Worm (Caenorhabditis elegans) whole organism, L1 larva: Measurements from ENCODE around the gene tab-1.
A peak's percentile ranks its signal among the peaks of the same experiment; 100 is the strongest.

Experiments
- C04F5.9 ChIP-seq: sonication (generic microtip); optimal IDR thresholded peaks from 2 replicates; lab custom pipeline; 2016; ENCODE audit warnings: missing genetic modification characterization, missing compliant biosample characterization
- C34B4.2 ChIP-seq: sonication (generic microtip); optimal IDR thresholded peaks from 2 replicates; lab custom pipeline; 2017; ENCODE audit warnings: mild to moderate bottlenecking, missing genetic modification characterization, missing compliant biosample characterization
- Y116A8C.19 ChIP-seq: sonication (generic microtip); optimal IDR thresholded peaks from 2 replicates; lab custom pipeline; 2016; ENCODE audit warnings: missing compliant biosample characterization, missing genetic modification characterization, borderline replicate concordance
- aha-1 ChIP-seq: fragments of 150-350 bp; optimal IDR thresholded peaks from 2 replicates; lab custom pipeline; 2014; ENCODE audit warnings: missing biosample characterization, missing genetic modification characterization
- aly-2 ChIP-seq: fragments of 150-350 bp; optimal IDR thresholded peaks from 2 replicates; lab custom pipeline; 2014; ENCODE audit warnings: missing biosample characterization, missing genetic modification characterization
- ama-1 ChIP-seq: fragments of 150-350 bp; optimal IDR thresholded peaks from 2 replicates; lab custom pipeline; 2014
- ceh-63 ChIP-seq: fragments of 200-800 bp; sonication (Bioruptor generic); optimal IDR thresholded peaks from 2 replicates; lab custom pipeline; 2018; ENCODE audit warnings: mild to moderate bottlenecking, missing genetic modification characterization, missing compliant biosample characterization
- ceh-82 ChIP-seq, 3 experiments: fragments of 150-350 bp in 1 of 3; sonication (generic microtip) in 2 of 3; optimal IDR thresholded peaks; 2 replicates each; lab custom pipeline; 2014 to 2017; ENCODE audit warnings: missing biosample characterization in 3 of 3, missing genetic modification characterization in 3 of 3
- ceh-88 ChIP-seq: fragments of 200-800 bp; sonication (Bioruptor generic); IDR thresholded peaks from 2 replicates; pipeline ENCODE4 v1.3.6; 2022; ENCODE audit warnings: missing genetic modification characterization, missing compliant biosample characterization
- ces-1 ChIP-seq: fragments of 150-350 bp; optimal IDR thresholded peaks from 2 replicates; lab custom pipeline; 2014; ENCODE audit warnings: missing biosample characterization, missing genetic modification reagents, missing genetic modification characterization
- efl-1 ChIP-seq, 4 experiments: fragments of 150-350 bp; optimal IDR thresholded peaks in 3 of 4; peaks in 1 of 4; 1 replicate in 1 of 4; 2 replicates in 3 of 4; lab custom pipeline; 2014; ENCODE audit warnings: missing biosample characterization in 2 of 4, missing genetic modification characterization in 2 of 4, missing genetic modification reagents in 2 of 4
- efl-3 ChIP-seq: fragments of 200-800 bp; sonication (Bioruptor generic); optimal IDR thresholded peaks from 2 replicates; lab custom pipeline; 2018; ENCODE audit warnings: mild to moderate bottlenecking, missing genetic modification characterization, missing compliant biosample characterization
- egl-13 ChIP-seq: sonication (generic microtip); optimal IDR thresholded peaks from 2 replicates; lab custom pipeline; 2016; ENCODE audit warnings: missing genotype, missing genetic modification reagents, missing genetic modification characterization, missing compliant biosample characterization
- elt-2 ChIP-seq: sonication (generic microtip); optimal IDR thresholded peaks from 2 replicates; lab custom pipeline; 2016; ENCODE audit warnings: missing genetic modification characterization, mild to moderate bottlenecking, inconsistent platforms, missing compliant biosample characterization, missing genetic modification reagents
- elt-3 ChIP-seq, 6 experiments: fragments of 150-350 bp in 1 of 6; sonication (generic microtip); optimal IDR thresholded peaks; 2 replicates each; lab custom pipeline; 2017 to 2018; ENCODE audit warnings: missing biosample characterization in 6 of 6, missing genetic modification characterization in 6 of 6, inconsistent platforms in 1 of 6
- fkh-10 ChIP-seq: sonication (generic microtip); optimal IDR thresholded peaks from 2 replicates; lab custom pipeline; 2017; ENCODE audit warnings: missing biosample characterization, missing genetic modification reagents, missing genetic modification characterization
- fkh-4 ChIP-seq: sonication (generic microtip); optimal IDR thresholded peaks from 2 replicates; lab custom pipeline; 2016; ENCODE audit warnings: missing compliant biosample characterization, missing genetic modification characterization, borderline replicate concordance
- fkh-8 ChIP-seq: sonication (generic microtip); optimal IDR thresholded peaks from 2 replicates; lab custom pipeline; 2016; ENCODE audit warnings: mild to moderate bottlenecking, missing genetic modification characterization, missing compliant biosample characterization
- fos-1 ChIP-seq: fragments of 150-350 bp; optimal IDR thresholded peaks from 2 replicates; lab custom pipeline; 2014; ENCODE audit warnings: missing biosample characterization, missing genetic modification characterization
- hlh-17 ChIP-seq: fragments of 200-800 bp; sonication (Bioruptor generic); optimal IDR thresholded peaks from 2 replicates; lab custom pipeline; 2018; ENCODE audit warnings: missing genetic modification characterization, mild to moderate bottlenecking, missing compliant biosample characterization, moderate library complexity, borderline replicate concordance
- hlh-4 ChIP-seq: sonication (generic microtip); optimal IDR thresholded peaks from 2 replicates; lab custom pipeline; 2016; ENCODE audit warnings: mild to moderate bottlenecking, missing genetic modification characterization, missing compliant biosample characterization
- jun-1 ChIP-seq: fragments of 150-350 bp; optimal IDR thresholded peaks from 2 replicates; lab custom pipeline; 2014; ENCODE audit warnings: missing biosample characterization, missing genetic modification reagents, missing genetic modification characterization
- lin-14 ChIP-seq: fragments of 200-800 bp; sonication (Bioruptor generic); optimal IDR thresholded peaks from 2 replicates; lab custom pipeline; 2018; ENCODE audit warnings: mild to moderate bottlenecking, missing genetic modification characterization, moderate library complexity, missing compliant biosample characterization
- lin-15B ChIP-seq: fragments of 150-350 bp; sonication (generic microtip); optimal IDR thresholded peaks from 3 replicates; lab custom pipeline; 2014; ENCODE audit warnings: missing biosample characterization, missing genetic modification characterization
- lin-39 ChIP-seq: fragments of 150-350 bp; optimal IDR thresholded peaks from 2 replicates; lab custom pipeline; 2014; ENCODE audit warnings: missing biosample characterization, missing genetic modification reagents, missing genetic modification characterization
- mdl-1 ChIP-seq, 2 experiments: fragments of 150-350 bp; optimal IDR thresholded peaks; 2 replicates each; lab custom pipeline; 2014 to 2017; ENCODE audit warnings: missing biosample characterization in 2 of 2, missing genetic modification characterization in 2 of 2, inconsistent platforms in 1 of 2
- mep-1 ChIP-seq: fragments of 150-350 bp; optimal IDR thresholded peaks from 2 replicates; lab custom pipeline; 2014; ENCODE audit warnings: missing biosample characterization, missing genetic modification characterization
- nhr-11 ChIP-seq: fragments of 150-350 bp; optimal IDR thresholded peaks from 2 replicates; lab custom pipeline; 2014; ENCODE audit warnings: missing biosample characterization, missing genetic modification characterization
- nhr-19 ChIP-seq: fragments of 200-800 bp; sonication (Bioruptor generic); conservative IDR thresholded peaks from 2 replicates; pipeline ENCODE4 v1.3.6; 2022; ENCODE audit warnings: missing genetic modification characterization, missing compliant biosample characterization
- nhr-28 ChIP-seq: fragments of 150-350 bp; optimal IDR thresholded peaks from 2 replicates; lab custom pipeline; 2014; ENCODE audit warnings: missing biosample characterization, missing genetic modification characterization
- nhr-71 ChIP-seq: sonication (generic microtip); optimal IDR thresholded peaks from 2 replicates; lab custom pipeline; 2016; ENCODE audit warnings: mild to moderate bottlenecking, missing genetic modification characterization, moderate library complexity, missing compliant biosample characterization
- nhr-77 ChIP-seq: fragments of 150-350 bp; optimal IDR thresholded peaks from 2 replicates; lab custom pipeline; 2014; ENCODE audit warnings: missing biosample characterization, missing genetic modification characterization
- nhr-84 ChIP-seq: sonication (generic microtip); optimal IDR thresholded peaks from 2 replicates; lab custom pipeline; 2017; ENCODE audit warnings: missing biosample characterization, missing genetic modification characterization
- nhr-85 ChIP-seq: sonication (generic microtip); peaks from one replicate; lab custom pipeline; 2016; ENCODE audit warnings: missing genetic modification characterization, inconsistent platforms, missing compliant biosample characterization
- pag-3 ChIP-seq: sonication (generic microtip); optimal IDR thresholded peaks from 2 replicates; lab custom pipeline; 2017; ENCODE audit warnings: missing genetic modification characterization, mild to moderate bottlenecking, missing compliant biosample characterization, antibody characterized with exemption, borderline replicate concordance; ENCODE audit not compliant: insufficient read depth
- pax-3 ChIP-seq: fragments of 200-800 bp; sonication (Bioruptor generic); optimal IDR thresholded peaks from 2 replicates; lab custom pipeline; 2018; ENCODE audit warnings: mild to moderate bottlenecking, missing genetic modification characterization, moderate library complexity, missing compliant biosample characterization
- rnt-1 ChIP-seq: sonication (generic microtip); optimal IDR thresholded peaks from 2 replicates; lab custom pipeline; 2016; ENCODE audit warnings: mild to moderate bottlenecking, missing genetic modification characterization, moderate library complexity, missing compliant biosample characterization
- skn-1 ChIP-seq: fragments of 150-350 bp; optimal IDR thresholded peaks from 2 replicates; lab custom pipeline; 2014; ENCODE audit warnings: missing biosample characterization, missing genetic modification characterization
- sptf-1 ChIP-seq: fragments of 150-350 bp; optimal IDR thresholded peaks from 2 replicates; lab custom pipeline; 2014; ENCODE audit warnings: missing biosample characterization, missing genetic modification characterization
- sup-37 ChIP-seq: fragments of 200-800 bp; sonication (Bioruptor generic); optimal IDR thresholded peaks from 2 replicates; lab custom pipeline; 2018; ENCODE audit warnings: mild to moderate bottlenecking, missing genetic modification characterization, missing compliant biosample characterization
- swsn-7 ChIP-seq: sonication (generic microtip); optimal IDR thresholded peaks from 2 replicates; lab custom pipeline; 2016; ENCODE audit warnings: missing genetic modification characterization, missing compliant biosample characterization
- tbx-2 ChIP-seq: sonication (generic microtip); optimal IDR thresholded peaks from 2 replicates; lab custom pipeline; 2016; ENCODE audit warnings: missing genetic modification characterization, missing compliant biosample characterization
- tlp-1 ChIP-seq: fragments of 150-350 bp; optimal IDR thresholded peaks from 2 replicates; lab custom pipeline; 2014; ENCODE audit warnings: missing biosample characterization, missing genetic modification characterization
- unc-30 ChIP-seq: sonication (generic microtip); optimal IDR thresholded peaks from 2 replicates; lab custom pipeline; 2017; ENCODE audit warnings: missing biosample characterization, missing genetic modification characterization
- unc-62 ChIP-seq: fragments of 150-350 bp; optimal IDR thresholded peaks from 2 replicates; lab custom pipeline; 2014; ENCODE audit warnings: missing biosample characterization, missing genetic modification reagents, missing genetic modification characterization
- vab-15 ChIP-seq: sonication (generic microtip); optimal IDR thresholded peaks from 2 replicates; lab custom pipeline; 2017; ENCODE audit warnings: missing genotype, mild to moderate bottlenecking, missing genetic modification characterization, missing compliant biosample characterization
- xbp-1 ChIP-seq: sonication (generic microtip); optimal IDR thresholded peaks from 2 replicates; lab custom pipeline; 2016; ENCODE audit warnings: missing genetic modification characterization, missing compliant biosample characterization
- zag-1 ChIP-seq: fragments of 150-350 bp; optimal IDR thresholded peaks from 2 replicates; lab custom pipeline; 2014; ENCODE audit warnings: missing biosample characterization, missing genetic modification characterization
- zip-4 ChIP-seq: fragments of 200-800 bp; sonication (Bioruptor generic); optimal IDR thresholded peaks from 2 replicates; lab custom pipeline; 2018; ENCODE audit warnings: mild to moderate bottlenecking, missing genetic modification characterization, moderate library complexity, missing compliant biosample characterization
- ztf-11 ChIP-seq, 2 experiments: sonication (generic microtip); optimal IDR thresholded peaks; 2 replicates each; lab custom pipeline; 2016 to 2017; ENCODE audit warnings: missing genetic modification characterization in 2 of 2, missing biosample characterization in 1 of 2, missing compliant biosample characterization in 1 of 2
- ztf-4 ChIP-seq: fragments of 150-350 bp; optimal IDR thresholded peaks from 2 replicates; lab custom pipeline; 2014; ENCODE audit warnings: missing biosample characterization, missing genetic modification characterization

The tab-1 gene

DNA sequence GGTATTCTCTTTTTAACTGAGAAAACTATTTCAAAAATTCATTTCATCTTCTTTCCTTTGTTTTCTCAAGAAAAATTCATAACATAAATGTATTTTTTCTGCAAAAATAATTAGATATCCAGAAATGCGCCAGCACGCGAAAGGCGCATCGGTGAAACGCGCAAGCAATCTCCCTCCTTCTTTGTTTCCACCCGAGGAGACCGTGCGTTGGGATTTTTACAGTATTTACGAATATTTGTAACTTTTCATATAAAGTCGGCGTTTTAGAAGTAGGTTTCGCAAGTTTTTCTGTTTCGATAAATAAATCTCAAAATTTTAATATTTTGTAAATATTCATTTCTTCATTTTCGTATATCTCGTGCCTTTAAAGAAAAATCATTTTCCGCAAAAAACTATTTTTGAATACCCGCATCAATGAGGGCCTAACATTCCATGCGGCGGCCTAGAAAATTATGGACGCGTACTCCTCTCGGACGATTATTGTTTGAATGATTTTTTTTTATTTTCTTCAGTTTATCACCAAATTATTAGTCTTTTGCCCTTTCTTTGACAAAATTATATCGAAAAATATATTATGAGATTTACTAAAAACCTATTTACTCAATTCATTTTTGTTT lies 26.6 kb upstream of the tab-1 start, which contains the start of gene ssup-72 (continued):
- no peak for TF ChIP-seq aha-1 (tag; lab: Kevin White, UChicago)
- no peak for TF ChIP-seq ama-1
- peak; percentile 67 for TF ChIP-seq Y116A8C.19 (tag; lab: Kevin White, UChicago)
- TF ChIP-seq pax-3 (tag; lab: Kevin White, UChicago) = peak; percentile 85
- TF ChIP-seq unc-62 = no peak
- peak; percentile 86 for TF ChIP-seq fkh-4 (tag; lab: Kevin White, UChicago)
- TF ChIP-seq zip-4 (GFP tag; lab: Kevin White, UChicago) = no peak
- TF ChIP-seq sup-37 (GFP tag; lab: Kevin White, UChicago) = peak; percentile 45
- peak; percentile 79 for TF ChIP-seq nhr-19 (GFP tag; lab: Robert Waterston, UW)
- no peak for TF ChIP-seq nhr-84
- TF ChIP-seq hlh-4 (tag; lab: Kevin White, UChicago) = no peak
- no peak for TF ChIP-seq zag-1
- no peak for TF ChIP-seq nhr-28 (tag; lab: Kevin White, UChicago)
- peak; percentile 84 for TF ChIP-seq tbx-2
- TF ChIP-seq xbp-1 (tag; lab: Kevin White, UChicago) = peak; percentile 78
- TF ChIP-seq ceh-88 = peak; percentile 62; the same call in 1 of the 2 replicates
- TF ChIP-seq aly-2 (tag; lab: Kevin White, UChicago) = peak; percentile 4
- TF ChIP-seq pag-3 (tag; lab: Kevin White, UChicago) = no peak
- no peak for TF ChIP-seq ces-1 (GFP tag; lab: Kevin White, UChicago)
- TF ChIP-seq mep-1 (tag; lab: Kevin White, UChicago) = peak; percentile 84
- no peak for TF ChIP-seq lin-39 (tag; lab: Kevin White, UChicago)
- TF ChIP-seq skn-1 (tag; lab: Kevin White, UChicago) = peak; percentile 45
- TF ChIP-seq lin-14 (GFP tag; lab: Kevin White, UChicago) = peak; percentile 84
- no peak for TF ChIP-seq vab-15
- peak in 2 of 6 experiments; percentile 32 to 47 for TF ChIP-seq elt-3 (tag; optimal IDR thresholded peaks at IDR 0.05; lab: Kevin White, UChicago)
- peak; percentile 15 for TF ChIP-seq nhr-77 (tag; lab: Kevin White, UChicago)
- TF ChIP-seq hlh-17 = no peak
- peak; percentile 74 for TF ChIP-seq fkh-8
- TF ChIP-seq C34B4.2 = no peak
- no peak for TF ChIP-seq sptf-1 (tag; lab: Kevin White, UChicago)
- TF ChIP-seq ztf-4 (tag; lab: Kevin White, UChicago) = peak; percentile 60
- TF ChIP-seq ceh-63 (GFP tag; lab: Kevin White, UChicago) = no peak
- peak; percentile 80 for TF ChIP-seq swsn-7 (tag; lab: Kevin White, UChicago)
- TF ChIP-seq tlp-1 (tag; lab: Kevin White, UChicago) = no peak
- TF ChIP-seq nhr-85 (tag; lab: Kevin White, UChicago) = peak; percentile 92
- TF ChIP-seq C04F5.9 (tag; lab: Kevin White, UChicago) = peak; percentile 54
- TF ChIP-seq fkh-10 (GFP tag; lab: Kevin White, UChicago) = no peak
- no peak for TF ChIP-seq fos-1 (tag; lab: Kevin White, UChicago)
- peak; percentile 18 to 61 (median 24) for TF ChIP-seq ceh-82 (tag; optimal IDR thresholded peaks at IDR 0.05; lab: Kevin White, UChicago)
- TF ChIP-seq ztf-11 (tag; optimal IDR thresholded peaks at IDR 0.05; lab: Kevin White, UChicago) = peak in 1 of 2 experiments; percentile 88
- peak; percentile 96 for TF ChIP-seq rnt-1 (tag; lab: Kevin White, UChicago)
- TF ChIP-seq jun-1 (tag; lab: Kevin White, UChicago) = no peak
- TF ChIP-seq egl-13 (tag; lab: Kevin White, UChicago) = peak; percentile 86
- peak; percentile 6 for TF ChIP-seq efl-3 (GFP tag; lab: Kevin White, UChicago)
- peak; percentile 39 for TF ChIP-seq lin-15B (tag; lab: Kevin White, UChicago)
- TF ChIP-seq nhr-11 = no peak
- TF ChIP-seq nhr-71 = peak; percentile 90
- TF ChIP-seq efl-1 (optimal IDR thresholded peaks at IDR 0.05; lab: Kevin White, UChicago) = peak; percentile 27 to 87
- TF ChIP-seq efl-1 (GFP tag; optimal IDR thresholded peaks at IDR 0.05 in 1 of 2; lab: Kevin White, UChicago) = peak; percentile 87 to 98
- peak in 1 of 2 experiments; percentile 29 for TF ChIP-seq mdl-1 (tag; optimal IDR thresholded peaks at IDR 0.05; lab: Kevin White, UChicago)
- TF ChIP-seq elt-2 (tag; lab: Kevin White, UChicago) = peak; percentile 35
- no peak for TF ChIP-seq unc-30
